Worm (Caenorhabditis elegans): Measurements from ENCODE around the gene ltah-1.2.

The ltah-1.2 gene

DNA sequence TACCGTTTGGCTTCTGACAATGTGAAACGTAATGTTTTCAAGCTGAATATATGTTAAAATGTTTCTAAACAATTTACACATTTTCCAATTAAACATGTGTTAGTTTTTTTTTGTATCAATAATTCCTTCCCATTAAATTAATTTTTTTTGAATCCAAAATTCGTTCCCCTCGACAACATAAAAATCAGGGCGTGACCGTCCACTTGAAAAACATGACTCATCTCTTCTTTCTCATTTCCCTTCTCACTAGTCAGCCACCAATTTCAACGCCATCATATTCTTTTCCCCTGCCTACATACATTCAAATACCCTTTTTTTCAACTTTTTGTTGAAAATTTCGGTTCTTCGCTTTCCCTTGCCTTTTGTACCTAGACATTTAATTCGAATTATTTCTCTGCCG, 19.6 kb upstream of the ltah-1.2 start:
- TF ChIP-seq ztf-29 (GFP tag; IDR thresholded peaks at IDR 0.05) (no peak), flt-1 (GFP tag; IDR thresholded peaks at IDR 0.05) (no peak), ref-1 (GFP tag; conservative IDR thresholded peaks at IDR 0.05) (no peak), med-1 (GFP tag; optimal IDR thresholded peaks at IDR 0.05; ENCODE audit: insufficient read depth) (no peak), cog-1 (tag; optimal IDR thresholded peaks at IDR 0.05) (no peak), T22C8.4 (GFP tag; IDR thresholded peaks at IDR 0.05) (no peak), klf-2 (GFP tag; conservative IDR thresholded peaks at IDR 0.05) (no peak), ztf-23 (GFP tag; IDR thresholded peaks at IDR 0.05) (no peak), tab-1 (GFP tag; IDR thresholded peaks at IDR 0.05) (no peak)

DNA sequence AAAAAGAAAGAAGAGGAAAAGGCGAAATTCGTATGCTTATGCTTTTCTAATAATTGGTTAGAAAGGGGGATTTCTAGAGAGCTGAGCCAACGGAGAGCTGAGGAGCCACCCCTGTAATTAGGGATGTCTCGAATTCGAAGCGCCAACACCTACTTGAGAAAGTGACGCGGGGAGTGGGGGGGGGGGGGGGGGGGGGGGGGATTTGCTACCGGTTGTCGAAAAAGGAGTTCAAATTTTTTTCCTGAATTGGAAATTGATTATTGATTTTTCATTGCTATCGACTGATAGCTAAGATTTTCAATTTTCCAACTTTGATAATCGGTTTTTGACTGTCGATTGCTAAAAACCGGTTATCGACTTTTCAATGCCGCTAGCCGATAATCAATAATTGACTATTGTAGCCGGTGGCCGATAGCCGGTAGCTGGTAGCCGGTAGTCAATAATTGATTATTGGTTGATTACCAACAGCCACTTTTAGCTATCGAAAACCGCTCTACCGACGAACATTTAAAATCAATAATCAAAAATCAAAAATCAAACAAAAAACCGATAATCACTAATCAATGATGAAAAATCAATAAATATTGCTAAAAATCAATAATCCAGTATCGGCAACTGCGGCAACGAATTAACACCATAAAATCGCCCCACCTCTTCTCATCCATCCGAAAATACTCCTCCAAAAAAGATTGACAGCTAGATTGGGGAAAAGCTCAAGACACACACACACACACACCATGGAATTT, 16.2 kb upstream of the ltah-1.2 start:
- TF ChIP-seq T22C8.4 (GFP tag; IDR thresholded peaks at IDR 0.05), result peak; percentile 46; the same call in 1 of the 2 replicates
- TF ChIP-seq tab-1 (GFP tag; IDR thresholded peaks at IDR 0.05), result no peak
- no peak for TF ChIP-seq cog-1 (tag; optimal IDR thresholded peaks at IDR 0.05)

DNA sequence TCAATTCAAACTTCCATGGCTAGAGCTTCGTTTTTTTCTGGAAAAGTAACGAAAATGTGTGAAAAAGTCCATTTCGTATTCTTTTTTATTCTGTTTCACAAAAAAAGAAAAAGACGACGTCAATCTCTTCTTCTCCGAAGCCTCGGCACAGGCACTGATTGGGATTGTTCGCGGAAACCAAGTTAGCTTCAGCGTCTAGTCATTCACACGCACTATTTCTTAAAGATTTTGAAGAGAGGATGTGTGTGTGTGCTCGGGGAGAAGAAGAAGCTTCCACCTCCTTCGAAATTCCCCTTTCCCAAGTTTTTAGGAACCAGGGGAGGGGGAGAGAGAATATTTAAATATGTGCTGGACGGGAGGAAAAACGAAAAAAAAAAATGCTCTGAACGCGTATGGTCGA, 13.6 kb upstream of the ltah-1.2 start:
- TF ChIP-seq flt-1 (GFP tag; IDR thresholded peaks at IDR 0.05) (no peak), ref-1 (GFP tag; conservative IDR thresholded peaks at IDR 0.05) (no peak), cog-1 (tag; optimal IDR thresholded peaks at IDR 0.05) (no peak), tab-1 (GFP tag; IDR thresholded peaks at IDR 0.05) (no peak)

DNA sequence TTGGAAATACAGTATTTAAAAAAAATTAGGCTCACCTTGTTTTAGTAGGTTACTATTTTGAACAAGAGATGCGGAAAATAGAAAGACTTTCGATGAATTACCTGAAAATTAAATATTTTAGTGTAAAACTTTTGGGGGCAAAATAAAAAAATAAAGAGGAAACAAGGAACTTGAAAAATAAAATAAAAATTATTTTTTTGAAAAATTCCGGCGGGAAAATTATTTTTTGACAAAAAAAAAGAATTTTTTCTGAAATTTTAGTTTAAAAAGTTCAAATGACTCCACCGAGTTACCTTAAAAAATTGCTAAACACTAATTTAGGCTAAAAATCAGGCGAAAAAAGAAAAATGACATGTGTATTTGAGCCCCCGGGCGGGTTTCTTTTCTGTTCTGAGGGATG, 11.7 kb upstream of the ltah-1.2 start, which contains the start of the genes cha-1 and unc-17:
TSS of gene cha-1 (minus strand) at position 101 of the 400 bp plus-strand sequence.
TSS of gene unc-17 (minus strand) at position 103 of the 400 bp plus-strand sequence.
- no peak for TF ChIP-seq med-1 (GFP tag; optimal IDR thresholded peaks at IDR 0.05; ENCODE audit: insufficient read depth)
- no peak for TF ChIP-seq ztf-23 (GFP tag; IDR thresholded peaks at IDR 0.05)
- no peak for TF ChIP-seq T22C8.4 (GFP tag; IDR thresholded peaks at IDR 0.05)
- no peak for TF ChIP-seq ref-1 (GFP tag; conservative IDR thresholded peaks at IDR 0.05)
- TF ChIP-seq tab-1 (GFP tag; IDR thresholded peaks at IDR 0.05), result no peak
- TF ChIP-seq cog-1 (tag; optimal IDR thresholded peaks at IDR 0.05), result no peak
- no peak for TF ChIP-seq flt-1 (GFP tag; IDR thresholded peaks at IDR 0.05)
- TF ChIP-seq ztf-29 (GFP tag; IDR thresholded peaks at IDR 0.05), result no peak
- no peak for TF ChIP-seq klf-2 (GFP tag; conservative IDR thresholded peaks at IDR 0.05)

ce11 chrIV:3621805-3622355, 9.0 kb upstream of the ltah-1.2 start:
- no peak for TF ChIP-seq med-1 (GFP tag; optimal IDR thresholded peaks at IDR 0.05; ENCODE audit: insufficient read depth)
- no peak for TF ChIP-seq tab-1 (GFP tag; IDR thresholded peaks at IDR 0.05)

DNA sequence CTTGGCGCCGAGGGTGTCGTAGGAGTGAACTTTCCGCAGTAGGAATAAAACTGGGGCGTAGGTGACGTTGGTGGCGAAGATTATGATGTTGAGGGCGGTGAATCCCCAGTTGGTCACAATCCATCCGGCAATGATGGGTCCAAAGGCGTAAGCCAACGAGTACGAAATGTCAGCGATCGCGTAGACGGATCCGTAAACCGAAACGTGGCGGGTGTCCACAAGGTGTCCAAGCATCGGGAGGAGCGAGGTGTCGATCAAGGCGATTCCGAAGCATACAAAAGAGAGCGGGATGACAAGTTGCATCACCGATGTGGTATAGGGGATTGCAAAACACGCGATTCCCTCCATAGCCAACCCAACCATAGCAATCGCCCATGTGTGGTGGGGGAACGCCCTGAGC, 5.8 kb upstream of the ltah-1.2 start:
- TF ChIP-seq med-1 (GFP tag; optimal IDR thresholded peaks at IDR 0.05; ENCODE audit: insufficient read depth) (no peak), ztf-23 (GFP tag; IDR thresholded peaks at IDR 0.05) (no peak), tab-1 (GFP tag; IDR thresholded peaks at IDR 0.05) (no peak), klf-2 (GFP tag; conservative IDR thresholded peaks at IDR 0.05) (no peak), ref-1 (GFP tag; conservative IDR thresholded peaks at IDR 0.05) (no peak), ztf-29 (GFP tag; IDR thresholded peaks at IDR 0.05) (no peak), T22C8.4 (GFP tag; IDR thresholded peaks at IDR 0.05) (no peak)

DNA sequence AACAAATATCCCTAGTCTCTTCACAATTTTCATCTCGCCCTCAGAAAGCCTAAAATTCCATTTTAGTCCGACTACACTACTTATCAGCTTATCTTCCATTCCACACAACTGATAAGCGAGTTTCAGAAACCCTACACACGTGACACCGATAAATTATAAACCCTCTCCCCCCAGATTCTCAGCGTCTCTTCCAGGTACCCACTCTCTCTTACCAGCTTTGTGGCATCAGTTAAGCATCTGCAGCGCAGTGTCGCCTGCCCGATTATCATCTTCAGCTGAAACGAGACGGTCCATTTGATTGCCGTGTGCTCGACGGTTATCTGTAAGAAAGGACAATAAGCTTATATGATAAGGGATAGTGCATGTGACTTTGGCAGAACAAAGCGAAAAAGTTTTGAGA, 1.0 kb downstream of the ltah-1.2 start:
- TF ChIP-seq tab-1 (GFP tag; IDR thresholded peaks at IDR 0.05), result no peak
- TF ChIP-seq med-1 (GFP tag; optimal IDR thresholded peaks at IDR 0.05; ENCODE audit: insufficient read depth), result no peak
- no peak for TF ChIP-seq flt-1 (GFP tag; IDR thresholded peaks at IDR 0.05)
- no peak for TF ChIP-seq T22C8.4 (GFP tag; IDR thresholded peaks at IDR 0.05)
- TF ChIP-seq ztf-23 (GFP tag; IDR thresholded peaks at IDR 0.05), result no peak
- TF ChIP-seq klf-2 (GFP tag; conservative IDR thresholded peaks at IDR 0.05), result no peak
- TF ChIP-seq ref-1 (GFP tag; conservative IDR thresholded peaks at IDR 0.05), result no peak
- no peak for TF ChIP-seq cog-1 (tag; optimal IDR thresholded peaks at IDR 0.05)
- TF ChIP-seq ztf-29 (GFP tag; IDR thresholded peaks at IDR 0.05), result no peak

- TF ChIP-seq cog-1 (tag; optimal IDR thresholded peaks at IDR 0.05), result no peak
- no peak for TF ChIP-seq T22C8.4 (GFP tag; IDR thresholded peaks at IDR 0.05)
- TF ChIP-seq ztf-23 (GFP tag; IDR thresholded peaks at IDR 0.05), result no peak
- no peak for TF ChIP-seq ref-1 (GFP tag; conservative IDR thresholded peaks at IDR 0.05)
- TF ChIP-seq ztf-29 (GFP tag; IDR thresholded peaks at IDR 0.05), result no peak
- TF ChIP-seq flt-1 (GFP tag; IDR thresholded peaks at IDR 0.05), result no peak
- TF ChIP-seq klf-2 (GFP tag; conservative IDR thresholded peaks at IDR 0.05), result no peak
Measured at ce11 chrIV:3610987-3611386, 1.9 kb downstream of the ltah-1.2 start.

- TF ChIP-seq tab-1 (GFP tag; IDR thresholded peaks at IDR 0.05) (no peak), klf-2 (GFP tag; conservative IDR thresholded peaks at IDR 0.05) (no peak), ztf-29 (GFP tag; IDR thresholded peaks at IDR 0.05) (no peak), cog-1 (tag; optimal IDR thresholded peaks at IDR 0.05) (no peak), ref-1 (GFP tag; conservative IDR thresholded peaks at IDR 0.05) (no peak), med-1 (GFP tag; optimal IDR thresholded peaks at IDR 0.05; ENCODE audit: insufficient read depth) (no peak), ztf-23 (GFP tag; IDR thresholded peaks at IDR 0.05) (no peak), flt-1 (GFP tag; IDR thresholded peaks at IDR 0.05) (no peak), T22C8.4 (GFP tag; IDR thresholded peaks at IDR 0.05) (no peak)
Measured at ce11 chrIV:3608547-3609222, 4.2 kb downstream of the ltah-1.2 start.

Measured in whole organism, midembryonic.